Worm (Caenorhabditis elegans) whole organism, L4/young adult: ENCODE data around the gene srj-24.

Experiments used
- W03F9.2 ChIP-seq: fragments of 150-350 bp; optimal IDR thresholded peaks from 2 replicates; lab custom pipeline; 2014; ENCODE audit warnings: missing biosample characterization, missing genetic modification characterization
- dao-5 ChIP-seq: sonication (generic microtip); optimal IDR thresholded peaks from 2 replicates; lab custom pipeline; 2016; ENCODE audit warnings: missing genotype, missing genetic modification characterization, moderate library complexity, missing compliant biosample characterization
- him-1 ChIP-seq: sonication (generic microtip); optimal IDR thresholded peaks from 2 replicates; lab custom pipeline; 2016; ENCODE audit warnings: missing genotype, missing genetic modification reagents, missing genetic modification characterization, missing compliant biosample characterization

Gene srj-24

DNA sequence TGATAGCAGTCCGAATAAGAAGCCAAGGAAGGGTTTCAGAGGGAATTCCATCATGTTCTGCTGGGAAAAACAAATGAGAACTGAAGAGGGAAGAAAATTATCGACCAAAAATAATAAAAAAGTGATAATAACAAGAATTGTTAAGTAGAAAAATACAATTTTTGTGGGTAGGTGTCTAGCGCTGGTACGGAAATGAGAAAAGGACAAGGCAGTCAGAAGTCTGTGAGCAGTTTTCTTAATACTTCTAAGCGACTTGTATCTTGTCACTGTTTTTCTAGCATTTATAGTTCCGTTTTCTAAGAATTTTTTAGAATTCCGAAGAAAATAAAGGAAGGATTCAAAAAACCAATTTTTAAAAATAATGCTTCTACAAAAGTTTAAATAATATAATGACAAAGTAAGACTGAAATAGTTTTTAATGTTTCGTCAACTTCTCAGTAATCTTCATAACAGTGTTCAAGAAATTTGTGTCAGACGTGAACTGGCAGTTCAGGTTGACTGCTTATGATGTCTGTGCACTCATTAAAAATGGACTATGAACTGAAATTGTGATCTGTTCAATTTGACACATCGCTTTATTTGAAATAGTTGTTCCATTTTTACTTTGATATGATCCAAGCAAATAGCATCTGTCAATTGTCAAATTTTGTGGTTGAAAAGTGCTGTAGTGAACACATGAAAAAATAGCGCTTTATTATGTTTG lies 45.8 kb downstream of the srj-24 start, which contains the start of gene srx-4:
Gene srx-4, minus strand, starts transcription at position 51 of the 703 bp plus-strand sequence.
- no peak for TF ChIP-seq W03F9.2 (tag; lab: Kevin White, UChicago)
- TF ChIP-seq him-1 = no peak
- TF ChIP-seq dao-5 (tag; lab: Kevin White, UChicago) = no peak

- TF ChIP-seq W03F9.2 (tag; lab: Kevin White, UChicago) (no peak), dao-5 (tag; lab: Kevin White, UChicago) (no peak), him-1 (no peak)
These were observed 49.1 kb downstream of the srj-24 start for ce11 chrV:689538-689937.

ce11 chrV:687384-687783 lies 51.3 kb downstream of the srj-24 start, which contains the start of gene H25P19.1:
Gene H25P19.1 (plus strand): TSS chrV:687684.
- TF ChIP-seq W03F9.2 (tag; lab: Kevin White, UChicago) (no peak), him-1 (no peak), dao-5 (tag; lab: Kevin White, UChicago) (no peak)
